Fruit fly (Drosophila melanogaster): ENCODE data around the gene mira.

The mira gene

dm6 chr3R:19908863-19909343 lies 26.0 kb downstream of the mira start (continued):
- TF ChIP-seq yki (optimal IDR thresholded peaks at IDR 0.05) (no peak), YL-1 (GFP tag; optimal IDR thresholded peaks at IDR 0.05) (no peak), Sox100B (GFP tag; optimal IDR thresholded peaks at IDR 0.05) (peak; percentile 76), CG4854 (GFP tag; optimal IDR thresholded peaks at IDR 0.05) (peak; percentile 68), CG10366 (GFP tag; IDR thresholded peaks at IDR 0.05) (peak; percentile 92), vfl (GFP tag; optimal IDR thresholded peaks at IDR 0.05) (peak; percentile 82), cg (GFP tag; optimal IDR thresholded peaks at IDR 0.05) (no peak), sqz (GFP tag; optimal IDR thresholded peaks at IDR 0.05) (no peak), C15 (GFP tag; IDR thresholded peaks at IDR 0.05) (no peak), CG16813 (GFP tag; IDR thresholded peaks at IDR 0.05; ENCODE audit: partially characterized antibody) (no peak), dati (GFP tag; IDR thresholded peaks at IDR 0.05) (peak; percentile 64), pum (GFP tag; optimal IDR thresholded peaks at IDR 0.05) (peak; percentile 64), Ssrp (tag; optimal IDR thresholded peaks at IDR 0.05) (peak; percentile 64), dan (GFP tag; IDR thresholded peaks at IDR 0.05) (no peak), CG1233 (GFP tag; optimal IDR thresholded peaks at IDR 0.05) (peak; percentile 42), E2f2 (GFP tag; IDR thresholded peaks at IDR 0.05) (peak; percentile 73), CG14441 (GFP tag; IDR thresholded peaks at IDR 0.05) (peak; percentile 90), CG12942 (GFP tag; optimal IDR thresholded peaks at IDR 0.05) (peak; percentile 78), slou (GFP tag; optimal IDR thresholded peaks at IDR 0.05) (no peak), ase (GFP tag; IDR thresholded peaks at IDR 0.05) (peak; percentile 84), CG12299 (tag; optimal IDR thresholded peaks at IDR 0.05) (peak; percentile 49), CG10321 (GFP tag; IDR thresholded peaks at IDR 0.05) (peak; percentile 55; the same call in 1 of the 2 replicates), Pdp1 (GFP tag; optimal IDR thresholded peaks at IDR 0.05) (peak; percentile 60 to 77), Bteb2 (GFP tag; optimal IDR thresholded peaks at IDR 0.05) (peak; percentile 76), Hr39 (optimal IDR thresholded peaks at IDR 0.05) (no peak), HLH54F (GFP tag; optimal IDR thresholded peaks at IDR 0.05) (peak; percentile 80), CG10543 (GFP tag; optimal IDR thresholded peaks at IDR 0.05) (no peak), ham (GFP tag; IDR thresholded peaks at IDR 0.05) (no peak), CG18011 (GFP tag; optimal IDR thresholded peaks at IDR 0.05) (peak; percentile 52), CG3838 (GFP tag; optimal IDR thresholded peaks at IDR 0.05) (peak; percentile 65), CG8924 (tag; optimal IDR thresholded peaks at IDR 0.05) (peak; percentile 84), CG1647 (GFP tag; optimal IDR thresholded peaks at IDR 0.05) (peak; percentile 82), CG9797 (GFP tag; optimal IDR thresholded peaks at IDR 0.05) (no peak), tin (GFP tag; optimal IDR thresholded peaks at IDR 0.05) (peak; percentile 78), Oli (tag; optimal IDR thresholded peaks at IDR 0.05) (peak; percentile 88), NC2α (GFP tag; optimal IDR thresholded peaks at IDR 0.05) (peak; percentile 57), NK7.1 (GFP tag; optimal IDR thresholded peaks at IDR 0.05) (peak; percentile 56), Trl (optimal IDR thresholded peaks at IDR 0.05) (no peak), Trl (GFP tag; optimal IDR thresholded peaks at IDR 0.05) (peak; percentile 54), CG2875 (GFP tag; optimal IDR thresholded peaks at IDR 0.05) (peak; percentile 68), CG15696 (tag; optimal IDR thresholded peaks at IDR 0.05) (no peak), CG10274 (GFP tag; optimal IDR thresholded peaks at IDR 0.05) (peak; percentile 9), scrt (GFP tag; optimal IDR thresholded peaks at IDR 0.05) (peak; percentile 54), CG10431 (GFP tag; optimal IDR thresholded peaks at IDR 0.05) (no peak), CG3281 (GFP tag; optimal IDR thresholded peaks at IDR 0.05) (peak; percentile 70), CG14860 (GFP tag; IDR thresholded peaks at IDR 0.05; ENCODE audit: partially characterized antibody) (no peak), Bgb (GFP tag; IDR thresholded peaks at IDR 0.05; ENCODE audit: partially characterized antibody) (peak; percentile 50), CG6689 (GFP tag; IDR thresholded peaks at IDR 0.05) (peak; percentile 87), dpn (GFP tag; optimal IDR thresholded peaks at IDR 0.05) (peak; percentile 81 to 91), CG14667 (GFP tag; IDR thresholded peaks at IDR 0.05) (peak; percentile 84), CG2120 (GFP tag; optimal IDR thresholded peaks at IDR 0.05) (peak; percentile 91), CG10654 (GFP tag; optimal IDR thresholded peaks at IDR 0.05) (peak; percentile 82)
